Worm (Caenorhabditis elegans) whole organism, L1 larva: Measurements from ENCODE around the gene C50F4.16.

ENCODE experiments used
- C04F5.9 ChIP-seq: sonication (generic microtip); optimal IDR thresholded peaks from 2 replicates; lab custom pipeline; 2016; ENCODE audit warnings: missing genetic modification characterization, missing compliant biosample characterization
- C34B4.2 ChIP-seq: sonication (generic microtip); optimal IDR thresholded peaks from 2 replicates; lab custom pipeline; 2017; ENCODE audit warnings: mild to moderate bottlenecking, missing genetic modification characterization, missing compliant biosample characterization
- Y116A8C.19 ChIP-seq: sonication (generic microtip); optimal IDR thresholded peaks from 2 replicates; lab custom pipeline; 2016; ENCODE audit warnings: missing compliant biosample characterization, missing genetic modification characterization, borderline replicate concordance
- aha-1 ChIP-seq: fragments of 150-350 bp; optimal IDR thresholded peaks from 2 replicates; lab custom pipeline; 2014; ENCODE audit warnings: missing biosample characterization, missing genetic modification characterization
- alr-1 ChIP-seq: fragments of 200-800 bp; sonication (Bioruptor generic); optimal IDR thresholded peaks from 2 replicates; lab custom pipeline; 2018; ENCODE audit warnings: borderline replicate concordance, mild to moderate bottlenecking, missing genetic modification characterization, missing compliant biosample characterization
- ama-1 ChIP-seq: fragments of 150-350 bp; optimal IDR thresholded peaks from 2 replicates; lab custom pipeline; 2014
- blmp-1 ChIP-seq: fragments of 150-350 bp; optimal IDR thresholded peaks from 2 replicates; lab custom pipeline; 2014; ENCODE audit warnings: missing biosample characterization, missing genetic modification characterization
- ceh-8 ChIP-seq: fragments of 200-800 bp; sonication (Bioruptor generic); optimal IDR thresholded peaks from 2 replicates; lab custom pipeline; 2018; ENCODE audit warnings: mild to moderate bottlenecking, missing genetic modification characterization, moderate library complexity, missing compliant biosample characterization
- ceh-82 ChIP-seq, 3 experiments: fragments of 150-350 bp in 1 of 3; sonication (generic microtip) in 2 of 3; optimal IDR thresholded peaks; 2 replicates each; lab custom pipeline; 2014 to 2017; ENCODE audit warnings: missing biosample characterization in 3 of 3, missing genetic modification characterization in 3 of 3
- ceh-90 ChIP-seq: sonication (generic microtip); optimal IDR thresholded peaks from 2 replicates; lab custom pipeline; 2016; ENCODE audit warnings: missing genetic modification characterization, missing compliant biosample characterization
- ces-1 ChIP-seq: fragments of 150-350 bp; optimal IDR thresholded peaks from 2 replicates; lab custom pipeline; 2014; ENCODE audit warnings: missing biosample characterization, missing genetic modification reagents, missing genetic modification characterization
- dsc-1 ChIP-seq: sonication (generic microtip); optimal IDR thresholded peaks from 2 replicates; lab custom pipeline; 2016; ENCODE audit warnings: mild to moderate bottlenecking, missing genetic modification characterization, missing compliant biosample characterization
- efl-1 ChIP-seq, 4 experiments: fragments of 150-350 bp; optimal IDR thresholded peaks in 3 of 4; peaks in 1 of 4; 1 replicate in 1 of 4; 2 replicates in 3 of 4; lab custom pipeline; 2014; ENCODE audit warnings: missing biosample characterization in 2 of 4, missing genetic modification characterization in 2 of 4, missing genetic modification reagents in 2 of 4
- efl-3 ChIP-seq: fragments of 200-800 bp; sonication (Bioruptor generic); optimal IDR thresholded peaks from 2 replicates; lab custom pipeline; 2018; ENCODE audit warnings: mild to moderate bottlenecking, missing genetic modification characterization, missing compliant biosample characterization
- egl-13 ChIP-seq: sonication (generic microtip); optimal IDR thresholded peaks from 2 replicates; lab custom pipeline; 2016; ENCODE audit warnings: missing genotype, missing genetic modification reagents, missing genetic modification characterization, missing compliant biosample characterization
- egl-27 ChIP-seq, 2 experiments: fragments of 150-350 bp in 1 of 2; sonication (generic microtip); optimal IDR thresholded peaks; 3 replicates each; lab custom pipeline; 2017 to 2018; ENCODE audit warnings: missing biosample characterization in 2 of 2, missing genetic modification characterization in 2 of 2, missing genetic modification reagents in 2 of 2
- elt-2 ChIP-seq: sonication (generic microtip); optimal IDR thresholded peaks from 2 replicates; lab custom pipeline; 2016; ENCODE audit warnings: missing genetic modification characterization, mild to moderate bottlenecking, inconsistent platforms, missing compliant biosample characterization, missing genetic modification reagents
- elt-3 ChIP-seq, 6 experiments: fragments of 150-350 bp in 1 of 6; sonication (generic microtip); optimal IDR thresholded peaks; 2 replicates each; lab custom pipeline; 2017 to 2018; ENCODE audit warnings: missing biosample characterization in 6 of 6, missing genetic modification characterization in 6 of 6, inconsistent platforms in 1 of 6
- ets-5 ChIP-seq: fragments of 200-800 bp; sonication (Bioruptor generic); IDR thresholded peaks from 2 replicates; pipeline ENCODE4 v1.3.6; 2022; ENCODE audit warnings: missing genetic modification characterization, missing compliant biosample characterization
- fkh-10 ChIP-seq: sonication (generic microtip); optimal IDR thresholded peaks from 2 replicates; lab custom pipeline; 2017; ENCODE audit warnings: missing biosample characterization, missing genetic modification reagents, missing genetic modification characterization
- fos-1 ChIP-seq: fragments of 150-350 bp; optimal IDR thresholded peaks from 2 replicates; lab custom pipeline; 2014; ENCODE audit warnings: missing biosample characterization, missing genetic modification characterization
- hlh-4 ChIP-seq: sonication (generic microtip); optimal IDR thresholded peaks from 2 replicates; lab custom pipeline; 2016; ENCODE audit warnings: mild to moderate bottlenecking, missing genetic modification characterization, missing compliant biosample characterization
- irx-1 ChIP-seq: sonication (generic microtip); optimal IDR thresholded peaks from 2 replicates; lab custom pipeline; 2016; ENCODE audit warnings: missing genetic modification characterization, missing compliant biosample characterization
- lin-13 ChIP-seq: fragments of 150-350 bp; optimal IDR thresholded peaks from 2 replicates; lab custom pipeline; 2014; ENCODE audit warnings: missing biosample characterization, missing genetic modification reagents, missing genetic modification characterization
- lin-14 ChIP-seq: fragments of 200-800 bp; sonication (Bioruptor generic); optimal IDR thresholded peaks from 2 replicates; lab custom pipeline; 2018; ENCODE audit warnings: mild to moderate bottlenecking, missing genetic modification characterization, moderate library complexity, missing compliant biosample characterization
- lin-15B ChIP-seq: fragments of 150-350 bp; sonication (generic microtip); optimal IDR thresholded peaks from 3 replicates; lab custom pipeline; 2014; ENCODE audit warnings: missing biosample characterization, missing genetic modification characterization
- lin-35 ChIP-seq, 2 experiments: fragments of 150-350 bp; optimal IDR thresholded peaks; 2 replicates each; lab custom pipeline; 2014; ENCODE audit warnings: missing biosample characterization in 2 of 2, missing genetic modification characterization in 2 of 2, missing genetic modification reagents in 2 of 2
- lin-39 ChIP-seq: fragments of 150-350 bp; optimal IDR thresholded peaks from 2 replicates; lab custom pipeline; 2014; ENCODE audit warnings: missing biosample characterization, missing genetic modification reagents, missing genetic modification characterization
- lsy-2 ChIP-seq, 2 experiments: fragments of 150-350 bp; optimal IDR thresholded peaks; 2 replicates each; lab custom pipeline; 2014; ENCODE audit warnings: missing biosample characterization in 2 of 2, missing genetic modification characterization in 2 of 2
- mdl-1 ChIP-seq, 2 experiments: fragments of 150-350 bp; optimal IDR thresholded peaks; 2 replicates each; lab custom pipeline; 2014 to 2017; ENCODE audit warnings: missing biosample characterization in 2 of 2, missing genetic modification characterization in 2 of 2, inconsistent platforms in 1 of 2
- mep-1 ChIP-seq: fragments of 150-350 bp; optimal IDR thresholded peaks from 2 replicates; lab custom pipeline; 2014; ENCODE audit warnings: missing biosample characterization, missing genetic modification characterization
- nhr-11 ChIP-seq: fragments of 150-350 bp; optimal IDR thresholded peaks from 2 replicates; lab custom pipeline; 2014; ENCODE audit warnings: missing biosample characterization, missing genetic modification characterization
- nhr-12 ChIP-seq: sonication (generic microtip); optimal IDR thresholded peaks from 2 replicates; lab custom pipeline; 2017; ENCODE audit warnings: missing biosample characterization, missing genetic modification characterization
- nhr-19 ChIP-seq: fragments of 200-800 bp; sonication (Bioruptor generic); conservative IDR thresholded peaks from 2 replicates; pipeline ENCODE4 v1.3.6; 2022; ENCODE audit warnings: missing genetic modification characterization, missing compliant biosample characterization
- nhr-20 ChIP-seq: sonication (generic microtip); optimal IDR thresholded peaks from 2 replicates; lab custom pipeline; 2016; ENCODE audit warnings: mild to moderate bottlenecking, missing genetic modification characterization, missing compliant biosample characterization
- nhr-28 ChIP-seq: fragments of 150-350 bp; optimal IDR thresholded peaks from 2 replicates; lab custom pipeline; 2014; ENCODE audit warnings: missing biosample characterization, missing genetic modification characterization
- nhr-76 ChIP-seq: sonication (generic microtip); optimal IDR thresholded peaks from 2 replicates; lab custom pipeline; 2017; ENCODE audit warnings: missing biosample characterization, missing genetic modification characterization
- nhr-84 ChIP-seq: sonication (generic microtip); optimal IDR thresholded peaks from 2 replicates; lab custom pipeline; 2017; ENCODE audit warnings: missing biosample characterization, missing genetic modification characterization
- nhr-85 ChIP-seq: sonication (generic microtip); peaks from one replicate; lab custom pipeline; 2016; ENCODE audit warnings: missing genetic modification characterization, inconsistent platforms, missing compliant biosample characterization
- pag-3 ChIP-seq: sonication (generic microtip); optimal IDR thresholded peaks from 2 replicates; lab custom pipeline; 2017; ENCODE audit warnings: missing genetic modification characterization, mild to moderate bottlenecking, missing compliant biosample characterization, antibody characterized with exemption, borderline replicate concordance; ENCODE audit not compliant: insufficient read depth
- pqm-1 ChIP-seq: sonication (generic microtip); optimal IDR thresholded peaks from 3 replicates; lab custom pipeline; 2017; ENCODE audit warnings: missing biosample characterization, missing genetic modification characterization
- rnt-1 ChIP-seq: sonication (generic microtip); optimal IDR thresholded peaks from 2 replicates; lab custom pipeline; 2016; ENCODE audit warnings: mild to moderate bottlenecking, missing genetic modification characterization, moderate library complexity, missing compliant biosample characterization
- skn-1 ChIP-seq: fragments of 150-350 bp; optimal IDR thresholded peaks from 2 replicates; lab custom pipeline; 2014; ENCODE audit warnings: missing biosample characterization, missing genetic modification characterization
- snpc-4 ChIP-seq: fragments of 150-350 bp; optimal IDR thresholded peaks from 2 replicates; lab custom pipeline; 2014; ENCODE audit warnings: missing biosample characterization, missing genetic modification characterization
- sox-4 ChIP-seq: sonication (generic microtip); optimal IDR thresholded peaks from 2 replicates; lab custom pipeline; 2016; ENCODE audit warnings: missing genetic modification characterization, missing compliant biosample characterization
- swsn-7 ChIP-seq: sonication (generic microtip); optimal IDR thresholded peaks from 2 replicates; lab custom pipeline; 2016; ENCODE audit warnings: missing genetic modification characterization, missing compliant biosample characterization
- tlp-1 ChIP-seq: fragments of 150-350 bp; optimal IDR thresholded peaks from 2 replicates; lab custom pipeline; 2014; ENCODE audit warnings: missing biosample characterization, missing genetic modification characterization
- unc-86 ChIP-seq: sonication (generic microtip); optimal IDR thresholded peaks from 2 replicates; lab custom pipeline; 2016; ENCODE audit warnings: missing genetic modification characterization, missing compliant biosample characterization
- unc-98 ChIP-seq: fragments of 200-800 bp; sonication (Bioruptor generic); IDR thresholded peaks from 2 replicates; pipeline ENCODE4 v1.3.6; 2022; ENCODE audit warnings: missing genetic modification characterization, missing compliant biosample characterization
- vab-15 ChIP-seq: sonication (generic microtip); optimal IDR thresholded peaks from 2 replicates; lab custom pipeline; 2017; ENCODE audit warnings: missing genotype, mild to moderate bottlenecking, missing genetic modification characterization, missing compliant biosample characterization
- zip-4 ChIP-seq: fragments of 200-800 bp; sonication (Bioruptor generic); optimal IDR thresholded peaks from 2 replicates; lab custom pipeline; 2018; ENCODE audit warnings: mild to moderate bottlenecking, missing genetic modification characterization, moderate library complexity, missing compliant biosample characterization
- ztf-4 ChIP-seq: fragments of 150-350 bp; optimal IDR thresholded peaks from 2 replicates; lab custom pipeline; 2014; ENCODE audit warnings: missing biosample characterization, missing genetic modification characterization

The C50F4.16 gene

ce11 chrV:9582594-9583322, 41.4 kb upstream of the C50F4.16 start, which contains the start of gene rtfo-1 (continued):
- TF ChIP-seq ces-1 (GFP tag; lab: Kevin White, UChicago) (no peak), unc-98 (GFP tag; lab: Robert Waterston, UW) (no peak), blmp-1 (peak; percentile 28), ztf-4 (peak; percentile 47), ceh-8 (GFP tag; lab: Kevin White, UChicago) (no peak), swsn-7 (tag; lab: Kevin White, UChicago) (peak; percentile 56), fos-1 (no peak), hlh-4 (tag; lab: Kevin White, UChicago) (no peak), ceh-90 (tag; lab: Kevin White, UChicago) (no peak), dsc-1 (tag; lab: Kevin White, UChicago) (peak; percentile 35), efl-3 (no peak), mdl-1 (tag; optimal IDR thresholded peaks at IDR 0.05; lab: Kevin White, UChicago) (peak in 1 of 2 experiments; percentile 48), C34B4.2 (tag; lab: Kevin White, UChicago) (no peak), vab-15 (tag; lab: Kevin White, UChicago) (no peak), nhr-76 (no peak), pqm-1 (tag; lab: Kevin White, UChicago) (no peak), lin-39 (tag; lab: Kevin White, UChicago) (no peak), skn-1 (tag; lab: Kevin White, UChicago) (peak; percentile 58), tlp-1 (tag; lab: Kevin White, UChicago) (no peak), nhr-11 (tag; lab: Kevin White, UChicago) (no peak), alr-1 (tag; lab: Kevin White, UChicago) (no peak), lin-35 (GFP tag; optimal IDR thresholded peaks at IDR 0.05; lab: Kevin White, UChicago) (peak; percentile 29 to 60), irx-1 (peak; percentile 30), aha-1 (no peak), egl-13 (no peak), zip-4 (GFP tag; lab: Kevin White, UChicago) (peak; percentile 16), pag-3 (tag; lab: Kevin White, UChicago) (no peak), mep-1 (peak; percentile 46), ama-1 (no peak), unc-86 (peak; percentile 23), fkh-10 (GFP tag; lab: Kevin White, UChicago) (no peak), snpc-4 (peak; percentile 38), Y116A8C.19 (tag; lab: Kevin White, UChicago) (no peak), lin-13 (peak; percentile 38), nhr-20 (tag; lab: Kevin White, UChicago) (peak; percentile 45), nhr-84 (tag; lab: Kevin White, UChicago) (no peak), C04F5.9 (tag; lab: Kevin White, UChicago) (no peak), ets-5 (no peak), efl-1 (optimal IDR thresholded peaks at IDR 0.05; lab: Kevin White, UChicago) (peak; percentile 37 to 51), efl-1 (GFP tag; optimal IDR thresholded peaks at IDR 0.05 in 1 of 2; lab: Kevin White, UChicago) (peak; percentile 17 to 96), sox-4 (tag; lab: Kevin White, UChicago) (no peak), nhr-19 (peak; percentile 29), ceh-82 (tag; optimal IDR thresholded peaks at IDR 0.05; lab: Kevin White, UChicago) (peak; percentile 7 to 36 (median 35)), rnt-1 (peak; percentile 62), nhr-28 (no peak), elt-2 (tag; lab: Kevin White, UChicago) (peak; percentile 22), lin-15B (tag; lab: Kevin White, UChicago) (no peak), elt-3 (tag; optimal IDR thresholded peaks at IDR 0.05; lab: Kevin White, UChicago) (no peak), lsy-2 (tag; optimal IDR thresholded peaks at IDR 0.05; lab: Kevin White, UChicago) (peak; percentile 36 to 41), nhr-85 (peak; percentile 75), lin-14 (peak; percentile 41), egl-27 (tag; optimal IDR thresholded peaks at IDR 0.05; lab: Kevin White, UChicago) (no peak), nhr-12 (tag; lab: Kevin White, UChicago) (no peak)
